Fruit fly (Drosophila melanogaster) whole organism, embryonic: ENCODE measurements around the gene LanB1.

Source experiments
- ATbp ChIP-seq: fragments of 200-800 bp; sonication (Bioruptor generic); optimal IDR thresholded peaks from 2 replicates; lab custom pipeline; 2017; ENCODE audit warnings: missing biosample characterization, mild to moderate bottlenecking, missing genetic modification characterization, missing genetic modification reagents
- Atf6 ChIP-seq: fragments of 200-800 bp; sonication (Bioruptor generic); IDR thresholded peaks from 2 replicates; pipeline ENCODE4 v1.3.6; 2022; ENCODE audit warnings: missing biosample characterization, missing genetic modification characterization
- B-H2 ChIP-seq: fragments of 200-800 bp; sonication (Bioruptor generic); optimal IDR thresholded peaks from 2 replicates; lab custom pipeline; 2018; ENCODE audit warnings: missing biosample characterization, mild to moderate bottlenecking, missing genetic modification characterization
- Bgb ChIP-seq: fragments of 200-800 bp; sonication (Bioruptor generic); IDR thresholded peaks from 2 replicates; pipeline ENCODE4 v1.3.6; 2022; ENCODE audit warnings: missing biosample characterization, missing genetic modification characterization; ENCODE audit not compliant: partially characterized antibody
- BtbVII ChIP-seq: fragments of 200-800 bp; sonication (Bioruptor generic); optimal IDR thresholded peaks from 3 replicates; lab custom pipeline; 2017; ENCODE audit warnings: missing biosample characterization, mild to moderate bottlenecking, missing genetic modification characterization
- CG10366 ChIP-seq: fragments of 200-800 bp; sonication (Bioruptor generic); IDR thresholded peaks from 2 replicates; pipeline ENCODE4 v1.3.6; 2022; ENCODE audit warnings: missing biosample characterization, missing genetic modification characterization
- CG12104 ChIP-seq: fragments of 200-800 bp; sonication (Bioruptor generic); optimal IDR thresholded peaks from 3 replicates; lab custom pipeline; 2016; ENCODE audit warnings: missing biosample characterization, missing genetic modification characterization
- CG12219 ChIP-seq: fragments of 200-800 bp; sonication (Bioruptor generic); optimal IDR thresholded peaks from 3 replicates; lab custom pipeline; 2018; ENCODE audit warnings: missing biosample characterization, mild to moderate bottlenecking, missing genetic modification characterization
- CG13296 ChIP-seq: fragments of 200-800 bp; sonication (Bioruptor generic); optimal IDR thresholded peaks from 3 replicates; lab custom pipeline; 2018; ENCODE audit warnings: missing biosample characterization, mild to moderate bottlenecking, missing genetic modification characterization
- CG14014 ChIP-seq: fragments of 200-800 bp; sonication (Bioruptor generic); IDR thresholded peaks from 2 replicates; pipeline ENCODE4 v1.3.6; 2022; ENCODE audit warnings: missing biosample characterization, missing genetic modification characterization
- CG1647 ChIP-seq: fragments of 200-800 bp; sonication (Bioruptor generic); optimal IDR thresholded peaks from 3 replicates; lab custom pipeline; 2016; ENCODE audit warnings: missing biosample characterization, missing genetic modification characterization
- CG17612 ChIP-seq: fragments of 200-800 bp; sonication (Bioruptor generic); IDR thresholded peaks from 2 replicates; pipeline ENCODE4 v1.3.6; 2022; ENCODE audit warnings: missing biosample characterization, missing genetic modification characterization
- CG4730 ChIP-seq: fragments of 200-800 bp; sonication (Bioruptor generic); IDR thresholded peaks from 2 replicates; pipeline ENCODE4 v1.3.6; 2022; ENCODE audit warnings: missing biosample characterization, missing genetic modification characterization
- CG6683 ChIP-seq: fragments of 200-800 bp; sonication (Bioruptor generic); optimal IDR thresholded peaks from 2 replicates; lab custom pipeline; 2017; ENCODE audit warnings: missing biosample characterization, mild to moderate bottlenecking, missing genetic modification characterization, missing genetic modification reagents
- CG9437 ChIP-seq: fragments of 200-800 bp; sonication (Bioruptor generic); optimal IDR thresholded peaks from 2 replicates; lab custom pipeline; 2018; ENCODE audit warnings: missing biosample characterization, mild to moderate bottlenecking, missing genetic modification characterization
- CG9876 ChIP-seq: fragments of 200-800 bp; sonication (Bioruptor generic); optimal IDR thresholded peaks from 2 replicates; lab custom pipeline; 2016; ENCODE audit warnings: missing biosample characterization, missing genetic modification characterization
- CkIIα-i1 ChIP-seq: fragments of 200-800 bp; sonication (Bioruptor generic); IDR thresholded peaks from 2 replicates; pipeline ENCODE4 v1.3.6; 2022; ENCODE audit warnings: missing biosample characterization, missing genetic modification characterization
- Dip3 ChIP-seq: fragments of 200-800 bp; sonication (Bioruptor generic); optimal IDR thresholded peaks from 3 replicates; lab custom pipeline; 2016; ENCODE audit warnings: missing biosample characterization, missing genetic modification characterization
- Doc2 ChIP-seq: fragments of 200-800 bp; sonication (Bioruptor generic); IDR thresholded peaks from 2 replicates; pipeline ENCODE4 v1.3.6; 2022; ENCODE audit warnings: missing biosample characterization, missing genetic modification characterization
- Dref ChIP-seq: fragments of 200-800 bp; sonication (Bioruptor generic); IDR thresholded peaks from 2 replicates; pipeline ENCODE4 v1.3.6; 2022; ENCODE audit warnings: missing biosample characterization, missing genetic modification characterization
- ERR ChIP-seq: fragments of 200-800 bp; sonication (Bioruptor generic); optimal IDR thresholded peaks from 2 replicates; lab custom pipeline; 2016; ENCODE audit warnings: missing biosample characterization, missing genetic modification characterization
- Elba2 ChIP-seq: fragments of 200-800 bp; sonication (Bioruptor generic); optimal IDR thresholded peaks from 3 replicates; lab custom pipeline; 2016; ENCODE audit warnings: missing biosample characterization, missing genetic modification characterization
- Fer1 ChIP-seq: fragments of 200-800 bp; sonication (Bioruptor generic); optimal IDR thresholded peaks from 2 replicates; lab custom pipeline; 2017; ENCODE audit warnings: missing biosample characterization, mild to moderate bottlenecking, missing genetic modification characterization
- Fer2 ChIP-seq: fragments of 200-800 bp; sonication (Bioruptor generic); optimal IDR thresholded peaks from 2 replicates; lab custom pipeline; 2018; ENCODE audit warnings: missing biosample characterization, mild to moderate bottlenecking, missing genetic modification characterization, moderate library complexity
- Fer3 ChIP-seq: fragments of 200-800 bp; sonication (Bioruptor generic); optimal IDR thresholded peaks from 2 replicates; lab custom pipeline; 2018; ENCODE audit warnings: missing biosample characterization, mild to moderate bottlenecking, missing genetic modification characterization, moderate library complexity
- MTF-1 ChIP-seq: fragments of 200-800 bp; sonication (Bioruptor generic); optimal IDR thresholded peaks from 2 replicates; lab custom pipeline; 2018; ENCODE audit warnings: missing biosample characterization, mild to moderate bottlenecking, missing genetic modification characterization, borderline replicate concordance
- Poxn ChIP-seq: fragments of 200-800 bp; sonication (Bioruptor generic); IDR thresholded peaks from 2 replicates; pipeline ENCODE4 v1.3.6; 2022; ENCODE audit warnings: missing biosample characterization, missing genetic modification characterization
- Sox100B ChIP-seq: fragments of 200-800 bp; sonication (Bioruptor generic); optimal IDR thresholded peaks from 3 replicates; lab custom pipeline; 2018; ENCODE audit warnings: missing biosample characterization, mild to moderate bottlenecking, missing genetic modification characterization
- Ssrp ChIP-seq: fragments of 200-800 bp; sonication (Bioruptor generic); optimal IDR thresholded peaks from 2 replicates; lab custom pipeline; 2018; ENCODE audit warnings: missing biosample characterization, mild to moderate bottlenecking, missing genetic modification characterization, moderate library complexity
- TFAM ChIP-seq: fragments of 200-800 bp; sonication (Bioruptor generic); optimal IDR thresholded peaks from 2 replicates; lab custom pipeline; 2017; ENCODE audit warnings: missing biosample characterization, missing genetic modification characterization, inconsistent platforms
- Trl ChIP-seq, 3 experiments: fragments of >200 bp in 2 of 3; fragments of 200-800 bp in 1 of 3; sonication (Bioruptor generic) in 1 of 3; optimal IDR thresholded peaks; 2 replicates in 1 of 3; 3 replicates in 2 of 3; lab custom pipeline; 2016 to 2017; ENCODE audit warnings: missing biosample characterization in 1 of 3, missing genetic modification characterization in 1 of 3
- Vsx1 ChIP-seq: fragments of 200-800 bp; sonication (Bioruptor generic); optimal IDR thresholded peaks from 2 replicates; lab custom pipeline; 2017; ENCODE audit warnings: missing biosample characterization, mild to moderate bottlenecking, missing genetic modification characterization, missing genetic modification reagents
- Xbp1 ChIP-seq: fragments of 200-800 bp; sonication (Bioruptor generic); optimal IDR thresholded peaks from 3 replicates; lab custom pipeline; 2016; ENCODE audit warnings: missing biosample characterization, mild to moderate bottlenecking, missing genetic modification characterization
- ab ChIP-seq: fragments of 200-800 bp; sonication (Bioruptor generic); optimal IDR thresholded peaks from 2 replicates; lab custom pipeline; 2016; ENCODE audit warnings: missing biosample characterization, missing genetic modification characterization
- abd-A ChIP-seq: fragments of 200-800 bp; sonication (Bioruptor generic); optimal IDR thresholded peaks from 3 replicates; lab custom pipeline; 2019; ENCODE audit warnings: missing biosample characterization, mild to moderate bottlenecking, missing genetic modification characterization, moderate library complexity
- al ChIP-seq: fragments of 200-800 bp; sonication (Bioruptor generic); IDR thresholded peaks from 2 replicates; pipeline ENCODE4 v1.3.6; 2022; ENCODE audit warnings: missing biosample characterization, missing genetic modification characterization
- bbx ChIP-seq: fragments of 200-800 bp; sonication (Bioruptor generic); IDR thresholded peaks from 2 replicates; pipeline ENCODE4 v1.3.6; 2022; ENCODE audit warnings: missing biosample characterization, missing genetic modification characterization; ENCODE audit not compliant: partially characterized antibody
- ci ChIP-seq: fragments of 200-800 bp; sonication (Bioruptor generic); IDR thresholded peaks from 3 replicates; pipeline ENCODE4 v1.3.6; 2022; ENCODE audit warnings: missing biosample characterization, missing genetic modification characterization
- dimm ChIP-seq: fragments of 200-800 bp; sonication (Bioruptor generic); IDR thresholded peaks from 2 replicates; pipeline ENCODE4 v1.3.6; 2022; ENCODE audit warnings: missing biosample characterization, missing genetic modification characterization
- dpn ChIP-seq, 2 experiments: fragments of 200-800 bp; sonication (Bioruptor generic); optimal IDR thresholded peaks; 3 replicates each; lab custom pipeline; 2016; ENCODE audit warnings: missing biosample characterization in 2 of 2, missing genetic modification characterization in 2 of 2
- ems ChIP-seq: fragments of 200-800 bp; sonication (Bioruptor generic); optimal IDR thresholded peaks from 3 replicates; lab custom pipeline; 2016; ENCODE audit warnings: missing biosample characterization, missing genetic modification characterization
- exex ChIP-seq: fragments of 200-800 bp; sonication (Bioruptor generic); optimal IDR thresholded peaks from 4 replicates; lab custom pipeline; 2018; ENCODE audit warnings: missing biosample characterization, mild to moderate bottlenecking, missing genetic modification characterization, moderate library complexity
- fd64A ChIP-seq: fragments of 200-800 bp; sonication (Bioruptor generic); optimal IDR thresholded peaks from 3 replicates; lab custom pipeline; 2018; ENCODE audit warnings: missing biosample characterization, mild to moderate bottlenecking, missing genetic modification characterization
- lab ChIP-seq: fragments of 200-800 bp; sonication (Bioruptor generic); optimal IDR thresholded peaks from 3 replicates; lab custom pipeline; 2017; ENCODE audit warnings: missing biosample characterization, missing genetic modification characterization, mild to moderate bottlenecking, moderate library complexity, missing genetic modification reagents
- org-1 ChIP-seq: fragments of 200-800 bp; sonication (Bioruptor generic); optimal IDR thresholded peaks from 2 replicates; lab custom pipeline; 2017; ENCODE audit warnings: missing biosample characterization, missing genetic modification characterization
- sd ChIP-seq: fragments of 200-800 bp; sonication (Bioruptor generic); optimal IDR thresholded peaks from 3 replicates; lab custom pipeline; 2018; ENCODE audit warnings: missing biosample characterization, mild to moderate bottlenecking, missing genetic modification characterization, moderate library complexity
- shn ChIP-seq: fragments of 200-800 bp; sonication (Bioruptor generic); optimal IDR thresholded peaks from 3 replicates; lab custom pipeline; 2016; ENCODE audit warnings: missing biosample characterization, missing genetic modification characterization
- stwl ChIP-seq: fragments of 200-800 bp; sonication (Bioruptor generic); optimal IDR thresholded peaks from 3 replicates; lab custom pipeline; 2018; ENCODE audit warnings: missing biosample characterization, mild to moderate bottlenecking, missing genetic modification characterization, moderate library complexity
- tin ChIP-seq: fragments of 200-800 bp; sonication (Bioruptor generic); optimal IDR thresholded peaks from 3 replicates; lab custom pipeline; 2016; ENCODE audit warnings: missing biosample characterization, missing genetic modification characterization
- tx ChIP-seq: fragments of 200-800 bp; sonication (Bioruptor generic); optimal IDR thresholded peaks from 2 replicates; lab custom pipeline; 2016; ENCODE audit warnings: missing biosample characterization, missing genetic modification characterization
- zfh2 ChIP-seq: fragments of 200-800 bp; sonication (Bioruptor generic); optimal IDR thresholded peaks from 2 replicates; lab custom pipeline; 2016; ENCODE audit warnings: missing biosample characterization, missing genetic modification characterization

The LanB1 gene

DNA sequence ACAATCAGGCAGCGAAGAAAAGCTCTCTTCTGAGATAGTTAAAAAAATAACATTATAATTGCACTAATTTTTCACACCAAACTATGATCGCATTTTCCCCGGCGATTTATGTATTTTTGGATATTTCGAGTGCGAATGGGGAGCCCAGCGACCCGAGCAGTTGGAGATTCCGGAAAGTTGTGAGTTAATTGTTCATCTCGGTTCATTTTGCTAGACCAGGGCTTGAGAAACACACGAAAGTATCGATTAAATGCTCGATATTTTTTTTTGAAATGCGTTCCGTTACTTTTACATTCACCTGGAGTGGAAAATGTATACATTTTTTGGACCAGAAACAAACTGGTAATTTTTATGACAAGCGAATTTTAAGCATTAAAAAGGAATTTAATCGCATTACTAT lies 719 bp upstream of the LanB1 start, which contains the start of gene Cdc14 (continued):
- TF ChIP-seq CG13296 (GFP tag; lab: Kevin White, UChicago) (peak; percentile 46), ci (GFP tag; lab: Robert Waterston, UW) (peak; percentile 54; the same call in 2 of the 3 replicates), Elba2 (GFP tag; lab: Kevin White, UChicago) (no peak), bbx (GFP tag; lab: Robert Waterston, UW) (peak; percentile 55; the same call in 1 of the 2 replicates), Dip3 (GFP tag; lab: Kevin White, UChicago) (no peak), CG9876 (GFP tag; lab: Kevin White, UChicago) (no peak), lab (no peak), MTF-1 (peak; percentile 20), CG17612 (GFP tag; lab: Robert Waterston, UW) (no peak), CG4730 (GFP tag; lab: Robert Waterston, UW) (no peak), Dref (GFP tag; lab: Robert Waterston, UW) (peak; percentile 72), abd-A (tag; lab: Kevin White, UChicago) (peak; percentile 52), CG12219 (no peak), Fer2 (tag; lab: Kevin White, UChicago) (no peak), ERR (GFP tag; lab: Kevin White, UChicago) (peak; percentile 30), TFAM (GFP tag; lab: Kevin White, UChicago) (no peak), Fer1 (GFP tag; lab: Kevin White, UChicago) (peak; percentile 4), CG1647 (GFP tag; lab: Kevin White, UChicago) (no peak), fd64A (GFP tag; lab: Kevin White, UChicago) (no peak), CkIIα-i1 (GFP tag; lab: Robert Waterston, UW) (no peak), al (GFP tag; lab: Robert Waterston, UW) (no peak), Doc2 (GFP tag; lab: Robert Waterston, UW) (no peak), ab (GFP tag; lab: Kevin White, UChicago) (no peak), CG12104 (GFP tag; lab: Kevin White, UChicago) (no peak), dimm (GFP tag; lab: Robert Waterston, UW) (no peak), Sox100B (GFP tag; lab: Kevin White, UChicago) (no peak), Trl (optimal IDR thresholded peaks at IDR 0.05; lab: Kevin White, UChicago) (no peak), Trl (GFP tag; optimal IDR thresholded peaks at IDR 0.05; lab: Kevin White, UChicago) (no peak), dpn (GFP tag; optimal IDR thresholded peaks at IDR 0.05; lab: Kevin White, UChicago) (peak in 1 of 2 experiments; percentile 13), Bgb (GFP tag; lab: Robert Waterston, UW) (peak; percentile 55; the same call in 1 of the 2 replicates), CG9437 (GFP tag; lab: Kevin White, UChicago) (no peak), Fer3 (tag; lab: Kevin White, UChicago) (no peak), CG6683 (GFP tag; lab: Kevin White, UChicago) (no peak), Atf6 (GFP tag; lab: Robert Waterston, UW) (no peak), tin (GFP tag; lab: Kevin White, UChicago) (no peak), Xbp1 (GFP tag; lab: Kevin White, UChicago) (no peak), tx (no peak), BtbVII (no peak), ATbp (no peak), Poxn (no peak), zfh2 (no peak), B-H2 (no peak), Vsx1 (GFP tag; lab: Kevin White, UChicago) (no peak), Ssrp (tag; lab: Kevin White, UChicago) (no peak), exex (tag; lab: Kevin White, UChicago) (no peak), org-1 (GFP tag; lab: Kevin White, UChicago) (no peak), shn (GFP tag; lab: Kevin White, UChicago) (no peak), CG10366 (GFP tag; lab: Robert Waterston, UW) (no peak), stwl (tag; lab: Kevin White, UChicago) (peak; percentile 9), CG14014 (GFP tag; lab: Robert Waterston, UW) (no peak), ems (GFP tag; lab: Kevin White, UChicago) (no peak), sd (tag; lab: Kevin White, UChicago) (no peak)
